Worm (Caenorhabditis elegans): ENCODE measurements around the gene T04G9.4.
A peak's percentile ranks its signal among the peaks of the same experiment; 100 is the strongest.

Gene T04G9.4

DNA sequence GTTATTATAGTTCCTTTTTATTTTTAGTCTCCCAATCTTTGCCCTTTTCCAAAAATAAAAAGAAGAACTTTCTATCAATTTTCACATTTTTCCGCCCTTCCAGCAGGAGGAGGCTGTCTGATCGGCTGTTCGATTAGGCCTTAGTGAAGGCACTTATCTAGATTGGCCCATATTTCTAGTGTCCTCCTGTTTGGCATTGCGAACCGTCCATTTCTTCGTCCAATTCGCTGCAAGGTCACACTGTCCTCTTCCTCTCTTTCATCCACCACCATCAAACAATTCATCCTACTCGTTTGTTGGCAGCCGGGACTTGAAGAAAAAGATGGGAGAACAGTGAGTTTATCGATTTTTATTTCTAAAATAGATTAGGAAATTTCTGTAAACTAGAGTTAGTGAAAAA is at the start of gene T04G9.4:
Gene T04G9.4, plus strand, starts transcription at position 293 of the 400 bp plus-strand sequence.
- TF ChIP-seq dao-5 (tag; optimal IDR thresholded peaks at IDR 0.05) (no peak), him-1 (tag; optimal IDR thresholded peaks at IDR 0.05) (no peak), W03F9.2 (tag; optimal IDR thresholded peaks at IDR 0.05) (no peak)

DNA sequence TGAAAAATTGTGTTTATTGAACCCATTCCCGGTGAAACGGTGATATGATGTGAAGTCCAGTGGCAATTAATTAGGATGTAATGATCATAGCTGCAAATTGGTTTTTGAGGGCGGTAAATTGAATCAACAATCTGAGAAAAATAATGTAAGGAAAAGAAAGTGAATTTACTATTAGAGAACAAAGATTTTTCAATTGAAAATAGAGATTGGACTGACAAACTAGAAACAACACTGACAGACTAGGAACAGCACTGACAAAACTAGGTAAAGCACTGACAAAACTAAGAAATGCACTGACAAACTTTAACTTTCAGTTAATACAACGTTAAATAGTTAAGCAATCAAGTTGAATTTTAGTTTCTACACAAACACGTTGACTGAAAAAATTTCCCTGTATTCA is 46.4 kb upstream of the T04G9.4 start, which contains the start of gene sli-1:
Gene sli-1, minus strand, starts transcription at position 101 of the 400 bp plus-strand sequence.
- no peak for TF ChIP-seq him-1 (tag; optimal IDR thresholded peaks at IDR 0.05)
- TF ChIP-seq W03F9.2 (tag; optimal IDR thresholded peaks at IDR 0.05) = no peak

DNA sequence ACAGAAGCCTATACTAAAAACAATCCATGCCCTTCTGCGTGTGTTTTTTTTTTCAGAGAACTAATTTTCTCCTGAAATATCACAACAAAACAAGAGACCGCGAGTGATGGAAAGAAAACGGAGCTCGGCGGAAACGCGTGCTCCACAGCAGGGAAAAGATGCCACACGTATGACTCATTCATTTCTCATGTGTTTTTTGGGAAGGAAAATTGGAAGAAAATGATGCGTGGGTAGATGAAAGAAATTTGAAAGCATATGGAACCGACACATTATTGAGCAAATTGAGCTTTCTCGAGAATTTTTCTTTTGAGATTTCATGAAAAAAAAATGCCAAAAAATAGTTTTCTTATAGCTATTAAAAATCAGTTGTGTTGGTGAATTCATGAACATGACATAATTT is 46.0 kb upstream of the T04G9.4 start:
- TF ChIP-seq W03F9.2 (tag; optimal IDR thresholded peaks at IDR 0.05) (no peak), him-1 (tag; optimal IDR thresholded peaks at IDR 0.05) (no peak), dao-5 (tag; optimal IDR thresholded peaks at IDR 0.05) (no peak)

DNA sequence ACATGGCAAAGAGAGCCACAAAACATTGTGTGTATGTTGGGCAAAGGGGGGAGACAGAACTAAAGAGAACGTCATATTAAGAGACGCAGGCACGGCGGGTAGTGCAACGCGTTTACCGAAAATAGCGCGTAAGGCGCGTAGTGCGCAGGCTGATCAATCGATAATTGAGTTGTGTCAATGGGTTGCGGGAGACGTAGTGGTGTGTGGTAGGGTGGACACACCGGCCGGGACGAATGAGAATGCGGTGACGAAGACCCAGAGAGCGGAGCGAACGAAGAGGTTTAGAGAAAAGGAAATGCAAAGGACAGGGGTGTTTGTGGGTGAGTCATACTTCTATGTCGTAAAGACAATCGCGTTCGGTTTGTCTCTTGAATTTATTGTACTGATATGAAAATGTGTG is 44.5 kb upstream of the T04G9.4 start:
- TF ChIP-seq W03F9.2 (tag; optimal IDR thresholded peaks at IDR 0.05) = peak; percentile 57
- no peak for TF ChIP-seq dao-5 (tag; optimal IDR thresholded peaks at IDR 0.05)

DNA sequence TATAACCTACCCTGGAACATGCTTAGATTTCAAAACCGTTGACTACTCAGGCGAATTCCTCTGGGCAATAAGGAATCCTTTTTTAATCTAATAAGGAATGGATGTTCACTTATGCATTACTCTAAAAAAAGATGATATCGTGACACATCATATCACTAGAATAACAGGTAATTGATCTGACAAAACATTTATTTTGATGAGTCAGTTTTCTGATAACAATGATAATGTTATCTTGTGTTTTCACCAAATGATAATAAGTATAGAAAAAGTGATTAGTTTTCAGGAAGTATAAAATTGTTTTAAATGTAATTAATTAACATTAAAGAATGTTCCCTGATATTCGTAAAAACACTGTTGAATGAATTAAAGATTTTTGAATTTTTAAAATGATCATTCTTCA is 43.2 kb upstream of the T04G9.4 start:
- no peak for TF ChIP-seq W03F9.2 (tag; optimal IDR thresholded peaks at IDR 0.05)
- TF ChIP-seq dao-5 (tag; optimal IDR thresholded peaks at IDR 0.05) = no peak
- TF ChIP-seq him-1 (tag; optimal IDR thresholded peaks at IDR 0.05) = no peak

DNA sequence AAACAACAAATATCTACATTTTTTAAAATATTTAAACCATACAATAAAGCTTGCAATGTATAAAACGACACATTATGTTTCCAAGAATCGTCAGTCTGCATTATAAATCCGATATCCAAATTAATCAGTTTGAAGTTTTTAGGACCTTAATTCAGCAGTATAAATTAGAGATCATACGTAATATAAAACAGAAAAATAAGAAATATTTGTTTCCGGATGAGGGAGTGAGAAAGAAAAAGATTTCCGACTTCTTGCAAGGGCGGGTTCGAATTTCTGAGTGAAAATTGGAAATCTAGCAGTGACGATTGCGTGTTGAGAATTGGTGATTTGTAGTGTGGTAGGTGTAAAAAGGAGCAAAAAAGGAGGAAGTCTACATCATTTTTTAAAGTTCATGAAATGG is 36.7 kb upstream of the T04G9.4 start, which contains the start of gene npr-19:
Gene npr-19, minus strand, starts transcription at position 101 of the 400 bp plus-strand sequence.
- TF ChIP-seq him-1 (tag; optimal IDR thresholded peaks at IDR 0.05) = no peak
- TF ChIP-seq dao-5 (tag; optimal IDR thresholded peaks at IDR 0.05) = no peak
- no peak for TF ChIP-seq W03F9.2 (tag; optimal IDR thresholded peaks at IDR 0.05)

DNA sequence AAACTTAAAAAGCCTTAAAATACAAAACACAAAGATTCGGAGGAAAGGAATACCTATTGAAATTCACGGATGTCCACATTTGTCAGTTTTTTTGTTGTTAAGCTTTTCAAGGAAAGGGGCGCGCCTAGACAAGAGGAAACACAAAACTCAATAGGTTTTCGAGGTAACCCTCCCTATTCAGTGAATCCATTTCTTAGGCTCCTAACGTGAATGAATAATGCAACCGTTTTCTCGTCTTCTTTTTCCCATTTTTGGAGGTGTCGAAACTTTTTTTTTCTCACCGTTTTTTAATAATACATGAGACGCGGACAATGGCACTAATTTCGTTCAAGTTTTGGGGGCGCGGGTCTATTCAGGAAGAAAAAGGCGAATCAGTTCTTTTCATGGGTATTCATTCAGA is 35.3 kb upstream of the T04G9.4 start:
- no peak for TF ChIP-seq dao-5 (tag; optimal IDR thresholded peaks at IDR 0.05)
- TF ChIP-seq W03F9.2 (tag; optimal IDR thresholded peaks at IDR 0.05) = no peak
- TF ChIP-seq him-1 (tag; optimal IDR thresholded peaks at IDR 0.05) = no peak

DNA sequence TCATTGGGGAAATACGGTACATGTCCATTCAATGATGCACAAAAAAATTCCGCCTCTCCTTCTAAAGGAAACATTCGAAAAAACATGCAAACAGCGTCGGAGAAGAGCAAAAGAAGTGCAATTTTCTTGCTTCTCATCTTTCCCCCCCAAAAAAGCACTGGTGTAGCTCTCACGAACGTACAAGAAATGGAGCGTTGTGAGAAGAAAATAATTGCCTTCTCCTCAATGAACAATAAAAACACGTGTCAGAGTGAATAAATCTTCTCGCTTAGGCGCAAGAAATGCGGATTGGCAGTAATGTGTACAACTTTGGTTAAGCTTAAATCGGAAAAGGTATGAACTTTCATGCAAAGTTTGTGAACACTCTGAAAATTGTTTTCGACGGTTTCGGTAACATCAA is 24.0 kb upstream of the T04G9.4 start:
- TF ChIP-seq him-1 (tag; optimal IDR thresholded peaks at IDR 0.05) = no peak

DNA sequence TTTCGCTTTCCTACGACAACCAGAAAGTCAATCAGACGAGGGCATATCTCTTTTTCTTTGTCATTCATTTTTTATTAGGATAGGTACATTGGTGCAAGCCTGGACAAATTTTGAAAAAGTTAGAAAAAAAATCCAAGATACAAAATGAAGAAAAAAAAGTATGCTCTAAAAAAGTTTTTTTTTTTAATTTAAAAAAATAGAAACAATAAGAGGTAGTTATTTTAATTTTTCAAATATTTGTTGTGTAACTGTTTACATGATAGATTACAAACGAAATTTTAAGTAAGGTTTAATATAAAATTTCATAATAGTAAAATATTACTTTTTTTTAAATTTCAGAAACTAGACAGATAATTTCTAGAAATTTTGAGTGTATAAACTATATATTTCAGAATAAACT is 12.6 kb upstream of the T04G9.4 start, which contains the start of gene aex-3:
Gene aex-3, minus strand, starts transcription at position 101 of the 400 bp plus-strand sequence.
- no peak for TF ChIP-seq him-1 (tag; optimal IDR thresholded peaks at IDR 0.05)
- no peak for TF ChIP-seq W03F9.2 (tag; optimal IDR thresholded peaks at IDR 0.05)
- TF ChIP-seq dao-5 (tag; optimal IDR thresholded peaks at IDR 0.05) = no peak

DNA sequence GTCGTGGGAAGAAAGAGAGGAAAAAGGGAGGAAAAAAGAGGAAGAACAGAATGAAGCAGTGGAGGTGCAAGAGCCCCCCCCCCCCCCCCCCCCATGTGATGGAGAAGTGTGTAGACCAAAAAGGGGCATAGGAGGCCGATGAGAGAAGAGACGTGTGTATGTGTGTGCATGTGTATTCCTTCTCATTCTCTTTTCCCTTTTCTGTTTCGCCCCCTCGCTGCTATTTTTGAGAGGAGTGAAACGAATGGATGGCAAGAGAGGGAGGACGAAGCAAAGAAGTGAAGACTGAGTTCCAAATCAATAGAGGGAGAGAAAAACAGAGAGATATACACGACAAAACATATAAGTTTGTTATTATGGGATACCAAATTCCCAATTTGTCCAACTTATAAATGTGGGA is 11.7 kb upstream of the T04G9.4 start:
- TF ChIP-seq him-1 (tag; optimal IDR thresholded peaks at IDR 0.05) (no peak), dao-5 (tag; optimal IDR thresholded peaks at IDR 0.05) (no peak), W03F9.2 (tag; optimal IDR thresholded peaks at IDR 0.05) (no peak)

DNA sequence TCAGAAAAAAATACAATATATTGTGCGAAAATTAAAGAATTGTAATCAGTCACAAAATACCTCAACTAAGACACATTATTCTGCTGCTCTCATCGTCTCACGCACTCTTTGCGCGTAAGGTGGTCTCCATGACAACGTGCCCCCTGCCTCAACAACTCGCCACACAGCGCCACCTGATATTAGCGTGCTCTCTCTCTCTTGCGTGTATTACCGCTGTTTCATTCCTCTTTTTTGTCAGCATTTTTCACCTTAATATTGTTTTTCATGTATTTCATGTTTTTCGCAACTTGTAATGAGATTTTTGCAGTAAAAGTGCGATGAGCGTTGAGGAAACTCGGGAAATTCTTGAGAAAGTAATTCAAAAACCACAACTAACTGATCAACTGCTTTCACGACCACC is 8.8 kb upstream of the T04G9.4 start, which contains the start of gene dyf-11:
Gene dyf-11, plus strand, starts transcription at position 301 of the 400 bp plus-strand sequence.
- no peak for TF ChIP-seq W03F9.2 (tag; optimal IDR thresholded peaks at IDR 0.05)
- no peak for TF ChIP-seq dao-5 (tag; optimal IDR thresholded peaks at IDR 0.05)
- no peak for TF ChIP-seq him-1 (tag; optimal IDR thresholded peaks at IDR 0.05)

DNA sequence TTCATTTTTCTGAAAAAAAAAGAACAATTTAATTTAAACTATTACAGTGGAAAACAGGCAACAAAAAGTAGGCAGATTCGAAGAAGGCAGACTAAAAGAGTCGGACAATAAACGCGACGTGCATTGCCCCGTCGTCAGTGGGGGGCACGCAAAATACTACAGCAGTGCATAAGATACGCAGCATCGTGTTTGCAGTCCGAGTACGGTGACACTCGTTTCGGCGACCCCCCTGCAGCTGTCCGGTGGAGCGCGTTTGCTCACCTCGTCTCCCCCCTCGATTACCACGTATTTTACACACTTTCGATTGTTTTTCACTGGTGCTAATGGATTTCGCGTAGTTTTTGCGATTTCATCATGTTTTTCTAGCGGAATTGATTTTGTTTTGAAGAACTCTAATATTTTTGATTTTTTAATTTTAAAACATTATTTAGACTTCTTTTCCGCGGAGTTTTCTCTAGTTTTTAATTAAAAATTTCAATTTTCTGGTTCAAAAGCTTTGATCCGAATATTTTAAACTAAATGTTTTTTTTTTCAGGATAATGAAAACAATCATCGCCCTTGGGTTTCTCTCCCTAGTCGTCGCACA is 4.1 kb upstream of the T04G9.4 start, which contains the start of the genes trap-2 and ile-2:
Gene trap-2, minus strand, starts transcription at position 9 of the 586 bp plus-strand sequence.
Gene ile-2, plus strand, starts transcription at position 536 of the 586 bp plus-strand sequence.
- TF ChIP-seq him-1 (tag; optimal IDR thresholded peaks at IDR 0.05) (peak; percentile 51), W03F9.2 (tag; optimal IDR thresholded peaks at IDR 0.05) (peak; percentile 81), dao-5 (tag; optimal IDR thresholded peaks at IDR 0.05) (peak; percentile 23)

DNA sequence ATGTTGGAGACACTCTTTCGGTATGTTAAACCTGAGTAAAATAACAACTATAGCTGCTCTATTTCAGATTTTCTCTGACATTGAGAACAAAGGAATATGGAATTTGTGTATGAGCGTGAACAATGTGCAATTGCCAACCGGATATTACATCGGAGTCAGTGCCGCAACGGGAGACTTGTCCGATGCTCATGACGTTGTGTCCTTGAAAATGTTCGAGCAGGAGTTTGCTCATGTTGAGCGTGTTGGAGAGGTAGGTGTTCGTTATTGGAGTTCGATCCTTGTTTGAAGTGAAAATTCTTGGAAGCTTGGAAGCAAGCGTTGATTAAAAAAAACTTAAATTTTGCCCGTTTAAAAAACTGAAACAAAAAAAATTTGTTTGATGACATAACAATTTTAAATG is 2.7 kb upstream of the T04G9.4 start:
- no peak for TF ChIP-seq dao-5 (tag; optimal IDR thresholded peaks at IDR 0.05)
- no peak for TF ChIP-seq W03F9.2 (tag; optimal IDR thresholded peaks at IDR 0.05)
- no peak for TF ChIP-seq him-1 (tag; optimal IDR thresholded peaks at IDR 0.05)

DNA sequence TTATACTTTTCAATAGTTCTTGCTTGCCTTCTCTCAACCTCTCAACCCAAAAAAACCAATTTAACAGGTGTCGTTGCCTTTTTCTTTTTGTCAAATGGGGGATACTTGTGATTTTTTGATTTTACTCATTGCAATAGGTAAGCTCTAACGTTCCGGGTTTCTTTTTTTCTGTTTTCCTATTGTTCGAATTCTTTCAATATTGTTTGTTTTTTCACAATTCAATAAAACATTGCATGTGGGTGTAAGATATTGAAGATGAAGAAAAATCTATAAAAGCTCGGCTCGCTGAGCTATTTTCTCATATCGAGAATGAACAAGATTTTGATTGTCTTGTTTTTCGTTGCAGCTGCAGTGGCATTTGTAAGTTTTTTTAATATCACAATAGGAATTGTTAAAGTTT is 1.7 kb upstream of the T04G9.4 start, which contains the start of gene T04G9.7:
Gene T04G9.7, plus strand, starts transcription at position 301 of the 400 bp plus-strand sequence.
- TF ChIP-seq him-1 (tag; optimal IDR thresholded peaks at IDR 0.05) = no peak
- TF ChIP-seq dao-5 (tag; optimal IDR thresholded peaks at IDR 0.05) = no peak
- TF ChIP-seq W03F9.2 (tag; optimal IDR thresholded peaks at IDR 0.05) = no peak

DNA sequence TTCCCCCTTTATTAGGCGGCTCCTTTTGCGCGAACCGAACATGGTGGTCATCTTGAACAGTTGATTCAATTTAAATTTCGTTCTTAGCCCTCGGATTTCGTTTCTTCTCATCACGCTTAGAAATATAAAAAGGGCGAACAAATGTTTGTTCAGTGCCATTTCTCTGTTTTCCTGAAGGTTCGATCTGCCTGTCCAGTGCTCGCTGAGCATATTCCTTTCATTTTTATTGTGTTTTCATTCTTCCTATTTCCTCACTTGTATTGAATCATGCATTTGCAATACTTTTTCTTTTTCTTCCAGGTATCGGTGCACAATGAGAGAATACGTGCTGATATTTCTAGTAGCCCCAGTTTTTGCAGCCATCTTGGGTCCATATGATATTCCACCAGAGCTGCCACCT is 5.1 kb downstream of the T04G9.4 start, which contains the start of gene nas-15:
Gene nas-15, plus strand, starts transcription at position 301 of the 400 bp plus-strand sequence.
- TF ChIP-seq W03F9.2 (tag; optimal IDR thresholded peaks at IDR 0.05) (no peak), him-1 (tag; optimal IDR thresholded peaks at IDR 0.05) (no peak), dao-5 (tag; optimal IDR thresholded peaks at IDR 0.05) (no peak)

All from whole organism, L4/young adult.